Worm (Caenorhabditis elegans) whole organism, late embryonic: Measurements from ENCODE around the gene srz-58.

ENCODE experiments used
- K09A11.1 ChIP-seq: sonication (generic microtip); optimal IDR thresholded peaks from 2 replicates; lab custom pipeline; 2017; ENCODE audit warnings: antibody characterized with exemption, mild to moderate bottlenecking, missing genetic modification characterization, missing compliant biosample characterization; ENCODE audit not compliant: insufficient read depth
- ama-1 ChIP-seq: fragments of 150-350 bp; optimal IDR thresholded peaks from 2 replicates; lab custom pipeline; 2014
- ceh-19 ChIP-seq: fragments of 200-800 bp; sonication (Bioruptor generic); optimal IDR thresholded peaks from 2 replicates; lab custom pipeline; 2018; ENCODE audit warnings: mild to moderate bottlenecking, missing genetic modification characterization, missing compliant biosample characterization
- ceh-45 ChIP-seq: fragments of 200-800 bp; sonication (Bioruptor generic); IDR thresholded peaks from 2 replicates; pipeline ENCODE4 v1.3.6; 2022; ENCODE audit warnings: missing genetic modification reagents, missing genetic modification characterization, missing compliant biosample characterization
- lin-11 ChIP-seq: fragments of 200-800 bp; sonication (Bioruptor generic); optimal IDR thresholded peaks from 2 replicates; lab custom pipeline; 2018; ENCODE audit warnings: mild to moderate bottlenecking, missing genetic modification characterization, missing compliant biosample characterization
- sox-2 ChIP-seq: fragments of 200-800 bp; sonication (Bioruptor generic); IDR thresholded peaks from 2 replicates; pipeline ENCODE4 v1.3.6; 2022; ENCODE audit warnings: missing genetic modification reagents, missing genetic modification characterization, missing compliant biosample characterization

DNA sequence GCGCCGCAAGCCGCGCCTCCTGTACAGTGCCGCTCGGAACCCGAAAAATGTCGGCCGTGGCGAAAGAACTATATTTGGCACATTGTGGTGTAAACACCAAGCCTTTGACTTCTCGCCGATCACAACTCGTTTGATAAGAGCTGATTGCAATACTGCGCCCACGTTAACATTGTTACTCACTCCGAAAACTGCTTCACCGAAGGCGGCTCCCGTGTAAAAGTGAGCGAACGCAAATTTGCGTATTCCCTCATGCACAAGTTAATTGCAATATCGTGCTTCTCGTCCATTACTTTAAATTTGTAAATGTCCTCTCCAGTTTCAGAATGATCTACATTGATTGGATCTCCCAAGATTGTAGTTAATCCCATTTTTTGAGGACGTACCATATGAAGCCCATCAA, 33.8 kb upstream of the srz-58 start:
- TF ChIP-seq K09A11.1 (tag; lab: Kevin White, UChicago) (no peak), sox-2 (no peak), ama-1 (lab: Kevin White, UChicago) (no peak), ceh-45 (GFP tag; lab: Robert Waterston, UW) (no peak), lin-11 (no peak), ceh-19 (no peak)
